Worm (Caenorhabditis elegans): ENCODE data around the gene F14D2.15.

ce11 chrII:3310957-3311657, 32.5 kb downstream of the F14D2.15 start:
- TF ChIP-seq him-1 (tag; optimal IDR thresholded peaks at IDR 0.05) (no peak), W03F9.2 (tag; optimal IDR thresholded peaks at IDR 0.05) (no peak), dao-5 (tag; optimal IDR thresholded peaks at IDR 0.05) (no peak)
